Worm (Caenorhabditis elegans) whole organism, early embryonic: Measurements from ENCODE around the gene clec-37.

Experiments
- B0310.2 ChIP-seq: sonication (generic microtip); optimal IDR thresholded peaks from 2 replicates; lab custom pipeline; 2016; ENCODE audit warnings: mild to moderate bottlenecking, missing genetic modification characterization, missing compliant biosample characterization
- F13C5.2 ChIP-seq: sonication (generic microtip); optimal IDR thresholded peaks from 2 replicates; lab custom pipeline; 2017; ENCODE audit warnings: mild to moderate bottlenecking, missing genetic modification characterization, inconsistent platforms, missing compliant biosample characterization
- aly-1 ChIP-seq: sonication (generic microtip); optimal IDR thresholded peaks from 2 replicates; lab custom pipeline; 2016; ENCODE audit warnings: missing genetic modification characterization, missing compliant biosample characterization
- ama-1 ChIP-seq: fragments of 150-350 bp; optimal IDR thresholded peaks from 2 replicates; lab custom pipeline; 2014
- ceh-13 ChIP-seq: fragments of 200-800 bp; sonication (Bioruptor generic); optimal IDR thresholded peaks from 2 replicates; lab custom pipeline; 2018; ENCODE audit warnings: mild to moderate bottlenecking, missing genetic modification characterization, missing compliant biosample characterization
- ceh-36 ChIP-seq: sonication (generic microtip); optimal IDR thresholded peaks from 2 replicates; lab custom pipeline; 2016; ENCODE audit warnings: missing genetic modification characterization, inconsistent platforms, missing compliant biosample characterization
- ets-7 ChIP-seq: sonication (generic microtip); optimal IDR thresholded peaks from 2 replicates; lab custom pipeline; 2016; ENCODE audit warnings: missing genotype, missing genetic modification characterization, missing compliant biosample characterization
- flt-1 ChIP-seq: fragments of 200-800 bp; sonication (Bioruptor generic); IDR thresholded peaks from 2 replicates; pipeline ENCODE4 v1.3.6; 2022; ENCODE audit warnings: missing genetic modification characterization, missing compliant biosample characterization
- hmbx-1 ChIP-seq: sonication (generic microtip); optimal IDR thresholded peaks from 2 replicates; lab custom pipeline; 2016; ENCODE audit warnings: mild to moderate bottlenecking, missing genetic modification characterization, missing compliant biosample characterization
- hmg-4 ChIP-seq: fragments of 200-800 bp; sonication (Bioruptor generic); optimal IDR thresholded peaks from 2 replicates; lab custom pipeline; 2018; ENCODE audit warnings: mild to moderate bottlenecking, missing genetic modification characterization, missing compliant biosample characterization
- hnd-1 ChIP-seq: sonication (generic microtip); optimal IDR thresholded peaks from 2 replicates; lab custom pipeline; 2016; ENCODE audit warnings: missing genetic modification characterization, missing compliant biosample characterization
- pes-1 ChIP-seq: fragments of 200-800 bp; sonication (Bioruptor generic); IDR thresholded peaks from 2 replicates; pipeline ENCODE4 v1.3.6; 2022; ENCODE audit warnings: missing genetic modification reagents, missing genetic modification characterization, missing compliant biosample characterization
- scrt-1 ChIP-seq: fragments of 200-800 bp; sonication (Bioruptor generic); IDR thresholded peaks from 2 replicates; pipeline ENCODE4 v1.3.6; 2022; ENCODE audit warnings: missing genetic modification characterization, missing compliant biosample characterization
- sea-1 ChIP-seq: fragments of 200-800 bp; sonication (Bioruptor generic); conservative IDR thresholded peaks from 2 replicates; pipeline ENCODE4 v1.3.6; 2022; ENCODE audit warnings: missing genetic modification characterization, missing compliant biosample characterization
- tbx-11 ChIP-seq: fragments of 200-800 bp; sonication (Bioruptor generic); IDR thresholded peaks from 2 replicates; pipeline ENCODE4 v1.3.6; 2022; ENCODE audit warnings: missing genetic modification characterization, missing compliant biosample characterization
- tbx-37 ChIP-seq: fragments of 200-800 bp; sonication (Bioruptor generic); conservative IDR thresholded peaks from 2 replicates; pipeline ENCODE4 v1.3.6; 2022; ENCODE audit warnings: missing genetic modification reagents, missing genetic modification characterization, missing compliant biosample characterization
- tra-4 ChIP-seq: sonication (generic microtip); optimal IDR thresholded peaks from 2 replicates; lab custom pipeline; 2017; ENCODE audit warnings: missing genetic modification characterization, missing compliant biosample characterization

clec-37 gene

ce11 chrV:16852002-16852401, at the start of gene clec-37:
clec-37 (minus strand) TSS chrV:16852102.
- TF ChIP-seq aly-1 (tag; lab: Kevin White, UChicago) (no peak), ceh-36 (tag; lab: Kevin White, UChicago) (no peak), ama-1 (no peak), tbx-11 (GFP tag; lab: Robert Waterston, UW) (no peak), hmbx-1 (tag; lab: Kevin White, UChicago) (no peak), ets-7 (tag; lab: Kevin White, UChicago) (no peak), tbx-37 (GFP tag; lab: Robert Waterston, UW) (no peak), ceh-13 (GFP tag; lab: Kevin White, UChicago) (no peak), hmg-4 (no peak), sea-1 (no peak), tra-4 (tag; lab: Kevin White, UChicago) (no peak), hnd-1 (tag; lab: Kevin White, UChicago) (no peak), pes-1 (GFP tag; lab: Robert Waterston, UW) (no peak), F13C5.2 (tag; lab: Kevin White, UChicago) (no peak), flt-1 (no peak), B0310.2 (tag; lab: Kevin White, UChicago) (no peak), scrt-1 (GFP tag; lab: Robert Waterston, UW) (no peak)

DNA sequence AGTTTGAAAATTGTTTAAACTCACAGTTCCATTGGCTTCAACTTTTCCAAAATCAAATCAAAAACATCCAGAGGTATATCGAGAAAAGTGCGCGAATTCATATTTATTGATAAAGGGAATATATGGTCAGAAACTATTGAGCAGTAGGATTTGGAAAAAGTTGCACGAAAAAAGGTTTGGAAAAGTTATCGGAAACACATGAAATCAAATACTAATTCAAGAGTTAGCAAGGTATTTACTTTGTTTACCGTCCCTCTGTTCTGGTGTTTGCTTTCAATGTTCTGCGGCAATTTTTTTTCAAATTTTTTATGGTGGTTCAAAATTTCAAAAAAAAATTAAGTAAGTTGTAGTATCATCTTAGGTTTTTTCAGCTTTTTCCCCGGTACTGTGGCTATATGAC, 47.5 kb upstream of the clec-37 start, which contains the start of gene fbxa-45:
fbxa-45 (minus strand) TSS at position 101 of the 400 bp plus-strand sequence.
- no peak for TF ChIP-seq tra-4 (tag; lab: Kevin White, UChicago)
- no peak for TF ChIP-seq ceh-13 (GFP tag; lab: Kevin White, UChicago)
- no peak for TF ChIP-seq ceh-36 (tag; lab: Kevin White, UChicago)
- TF ChIP-seq tbx-11 (GFP tag; lab: Robert Waterston, UW) = no peak

- TF ChIP-seq B0310.2 (tag; lab: Kevin White, UChicago) = no peak
- no peak for TF ChIP-seq tbx-37 (GFP tag; lab: Robert Waterston, UW)
- TF ChIP-seq aly-1 (tag; lab: Kevin White, UChicago) = no peak
- TF ChIP-seq pes-1 (GFP tag; lab: Robert Waterston, UW) = no peak
- no peak for TF ChIP-seq scrt-1 (GFP tag; lab: Robert Waterston, UW)
- TF ChIP-seq tbx-11 (GFP tag; lab: Robert Waterston, UW) = no peak
- no peak for TF ChIP-seq tra-4 (tag; lab: Kevin White, UChicago)
- TF ChIP-seq hmg-4 = no peak
Measured at ce11 chrV:16893440-16893839, 41.5 kb upstream of the clec-37 start, which contains the start of gene F09C6.15. F09C6.15 (plus strand) TSS chrV:16893740.

DNA sequence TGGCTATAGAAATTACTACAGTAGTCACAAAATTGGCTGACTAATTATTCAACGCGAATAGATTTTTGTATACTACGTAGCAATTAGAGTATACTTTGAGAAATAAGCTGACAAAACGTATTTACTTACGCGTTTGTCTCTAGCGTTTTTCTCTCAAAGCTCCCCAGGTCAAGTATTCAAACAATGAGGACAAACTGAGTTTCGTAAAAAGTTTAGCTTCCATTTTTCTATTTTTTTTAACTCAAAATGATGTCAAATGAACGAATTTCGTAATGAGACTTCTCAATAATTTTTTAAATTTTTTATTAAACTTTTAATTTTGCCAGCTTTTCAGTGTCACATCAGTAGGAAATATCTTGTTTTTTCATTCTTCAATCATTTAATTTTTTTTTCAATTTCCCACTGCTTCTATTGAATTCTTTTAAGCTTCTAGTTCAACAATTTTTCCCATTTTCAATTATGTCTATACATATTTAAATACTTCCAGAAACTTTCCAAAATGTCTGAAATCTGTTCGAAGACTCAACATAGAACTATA, 37.0 kb upstream of the clec-37 start, which contains the start of the genes ifas-2 and fbxa-44:
ifas-2 (minus strand) TSS at position 101 of the 538 bp plus-strand sequence.
fbxa-44 (plus strand) TSS at position 488 of the 538 bp plus-strand sequence.
- TF ChIP-seq tbx-11 (GFP tag; lab: Robert Waterston, UW) = no peak

DNA sequence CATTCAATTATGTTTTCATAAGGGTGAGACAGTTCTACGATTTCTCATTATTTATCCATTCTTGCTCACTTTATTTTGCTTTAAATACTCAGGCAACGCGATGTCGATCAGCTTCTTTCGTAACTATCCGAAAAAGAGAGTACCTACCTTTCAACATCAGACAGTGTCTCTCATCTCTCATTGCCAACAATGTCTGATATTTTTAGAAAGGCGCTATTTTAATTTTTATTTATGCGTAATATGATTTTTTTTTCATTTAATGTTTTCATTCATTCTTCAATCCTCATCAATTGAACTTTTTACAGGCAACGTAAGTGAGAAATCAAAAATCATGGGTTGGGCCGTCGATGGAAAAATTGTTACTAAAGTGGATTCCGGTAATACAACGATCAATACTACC, 32.8 kb upstream of the clec-37 start, which contains the start of gene F09C6.13:
F09C6.13 (plus strand) TSS at position 301 of the 400 bp plus-strand sequence.
- TF ChIP-seq tbx-37 (GFP tag; lab: Robert Waterston, UW) (no peak), aly-1 (tag; lab: Kevin White, UChicago) (no peak), sea-1 (no peak), ceh-13 (GFP tag; lab: Kevin White, UChicago) (no peak), hmbx-1 (tag; lab: Kevin White, UChicago) (no peak), hmg-4 (no peak), ceh-36 (tag; lab: Kevin White, UChicago) (no peak), B0310.2 (tag; lab: Kevin White, UChicago) (no peak), hnd-1 (tag; lab: Kevin White, UChicago) (no peak), flt-1 (no peak), F13C5.2 (tag; lab: Kevin White, UChicago) (no peak), scrt-1 (GFP tag; lab: Robert Waterston, UW) (no peak), pes-1 (GFP tag; lab: Robert Waterston, UW) (no peak), tbx-11 (GFP tag; lab: Robert Waterston, UW) (no peak), tra-4 (tag; lab: Kevin White, UChicago) (no peak), ets-7 (tag; lab: Kevin White, UChicago) (no peak), ama-1 (no peak)

- TF ChIP-seq tbx-37 (GFP tag; lab: Robert Waterston, UW) (no peak), hnd-1 (tag; lab: Kevin White, UChicago) (no peak), flt-1 (no peak), sea-1 (no peak), ceh-13 (GFP tag; lab: Kevin White, UChicago) (no peak), hmg-4 (no peak), tbx-11 (GFP tag; lab: Robert Waterston, UW) (no peak), ceh-36 (tag; lab: Kevin White, UChicago) (no peak), hmbx-1 (tag; lab: Kevin White, UChicago) (no peak), aly-1 (tag; lab: Kevin White, UChicago) (no peak), tra-4 (tag; lab: Kevin White, UChicago) (no peak), scrt-1 (GFP tag; lab: Robert Waterston, UW) (no peak), F13C5.2 (tag; lab: Kevin White, UChicago) (no peak), pes-1 (GFP tag; lab: Robert Waterston, UW) (no peak), B0310.2 (tag; lab: Kevin White, UChicago) (no peak), ets-7 (tag; lab: Kevin White, UChicago) (no peak), ama-1 (no peak)
Measured at ce11 chrV:16882260-16882918, 30.5 kb upstream of the clec-37 start, which contains the start of the genes F09C6.11 and F09C6.12. F09C6.11 (minus strand) TSS chrV:16882310. F09C6.12 (plus strand) TSS chrV:16882868.

DNA sequence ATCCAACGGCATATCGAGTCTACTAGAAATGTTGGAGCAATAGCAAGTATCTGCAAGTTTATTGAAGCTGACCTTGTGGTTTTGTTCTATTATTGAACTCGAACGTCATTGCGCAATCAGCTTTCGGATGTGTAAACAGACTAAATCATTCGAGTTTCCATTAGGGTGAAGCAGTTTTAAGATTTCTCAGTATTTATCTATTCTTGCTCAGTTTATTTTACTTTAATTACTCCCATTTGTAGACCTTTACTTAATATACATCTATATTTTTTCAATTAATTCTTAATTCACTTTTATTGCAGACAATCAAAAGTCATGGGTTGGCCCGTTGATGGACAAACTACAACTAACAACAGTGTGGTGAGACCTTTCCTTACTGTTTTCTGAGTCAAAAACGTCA, 28.8 kb upstream of the clec-37 start, which contains the start of gene F09C6.14:
F09C6.14 (plus strand) TSS at position 301 of the 400 bp plus-strand sequence.
- no peak for TF ChIP-seq F13C5.2 (tag; lab: Kevin White, UChicago)
- no peak for TF ChIP-seq tbx-11 (GFP tag; lab: Robert Waterston, UW)
- TF ChIP-seq B0310.2 (tag; lab: Kevin White, UChicago) = no peak
- TF ChIP-seq ceh-13 (GFP tag; lab: Kevin White, UChicago) = no peak
- no peak for TF ChIP-seq hmbx-1 (tag; lab: Kevin White, UChicago)
- TF ChIP-seq hmg-4 = no peak
- TF ChIP-seq scrt-1 (GFP tag; lab: Robert Waterston, UW) = no peak
- no peak for TF ChIP-seq sea-1
- TF ChIP-seq pes-1 (GFP tag; lab: Robert Waterston, UW) = no peak
- TF ChIP-seq flt-1 = no peak
- no peak for TF ChIP-seq ets-7 (tag; lab: Kevin White, UChicago)
